Fruit fly (Drosophila melanogaster) whole organism, pupa: Measurements from ENCODE around the gene Usp32.

ENCODE experiments used
- CG10348 ChIP-seq: fragments of 200-800 bp; sonication (Bioruptor generic); IDR thresholded peaks from 2 replicates; pipeline ENCODE4 v1.3.6; 2022; ENCODE audit warnings: missing biosample characterization, missing genetic modification characterization
- CG12605 ChIP-seq: fragments of 200-800 bp; sonication (Bioruptor generic); IDR thresholded peaks from 2 replicates; pipeline ENCODE4 v1.3.6; 2022; ENCODE audit warnings: missing biosample characterization, missing genetic modification characterization
- CG13204 ChIP-seq: fragments of 200-800 bp; sonication (Bioruptor generic); optimal IDR thresholded peaks from 2 replicates; lab custom pipeline; 2018; ENCODE audit warnings: missing biosample characterization, mild to moderate bottlenecking, missing genetic modification characterization, moderate library complexity
- CG14655 ChIP-seq: fragments of 200-800 bp; sonication (Bioruptor generic); optimal IDR thresholded peaks from 3 replicates; lab custom pipeline; 2017; ENCODE audit warnings: mild to moderate bottlenecking, missing biosample characterization, missing genetic modification reagents, missing genetic modification characterization
- CG15710 ChIP-seq: fragments of 200-800 bp; sonication (Bioruptor generic); optimal IDR thresholded peaks from 2 replicates; lab custom pipeline; 2018; ENCODE audit warnings: missing biosample characterization, mild to moderate bottlenecking, missing genetic modification characterization, moderate library complexity
- CG17806 ChIP-seq: fragments of 200-800 bp; sonication (Bioruptor generic); optimal IDR thresholded peaks from 2 replicates; lab custom pipeline; 2018; ENCODE audit warnings: missing biosample characterization, mild to moderate bottlenecking, missing genetic modification characterization, moderate library complexity
- CG32121 ChIP-seq: fragments of 200-800 bp; sonication (Bioruptor generic); IDR thresholded peaks from 2 replicates; pipeline ENCODE4 v1.3.6; 2022; ENCODE audit warnings: missing biosample characterization, missing genetic modification characterization
- CG34367 ChIP-seq: fragments of 200-800 bp; sonication (Bioruptor generic); optimal IDR thresholded peaks from 2 replicates; lab custom pipeline; 2018; ENCODE audit warnings: missing biosample characterization, mild to moderate bottlenecking, missing genetic modification characterization
- CG4496 ChIP-seq: fragments of 200-800 bp; sonication (Bioruptor generic); IDR thresholded peaks from 3 replicates; pipeline ENCODE4 v1.3.6; 2022; ENCODE audit warnings: missing biosample characterization, missing genetic modification characterization
- CG8159 ChIP-seq: fragments of 200-800 bp; sonication (Bioruptor generic); optimal IDR thresholded peaks from 3 replicates; lab custom pipeline; 2018; ENCODE audit warnings: missing biosample characterization, mild to moderate bottlenecking, missing genetic modification characterization, moderate library complexity
- CG8301 ChIP-seq: fragments of 200-800 bp; sonication (Bioruptor generic); optimal IDR thresholded peaks from 2 replicates; lab custom pipeline; 2018; ENCODE audit warnings: missing biosample characterization, mild to moderate bottlenecking, missing genetic modification characterization
- CG9948 ChIP-seq: fragments of 200-800 bp; sonication (Bioruptor generic); optimal IDR thresholded peaks from 2 replicates; lab custom pipeline; 2018; ENCODE audit warnings: missing biosample characterization, mild to moderate bottlenecking, missing genetic modification characterization, moderate library complexity
- D1 ChIP-seq: fragments of 200-800 bp; sonication (Bioruptor generic); optimal IDR thresholded peaks from 2 replicates; lab custom pipeline; 2018; ENCODE audit warnings: missing biosample characterization, mild to moderate bottlenecking, missing genetic modification characterization, moderate library complexity
- EcR ChIP-seq: fragments of 200-800 bp; sonication (Bioruptor generic); optimal IDR thresholded peaks from 3 replicates; lab custom pipeline; 2019; ENCODE audit warnings: missing biosample characterization, missing genetic modification characterization, mild to moderate bottlenecking, moderate library complexity, missing genetic modification reagents
- Ets98B ChIP-seq: fragments of 200-800 bp; sonication (Bioruptor generic); IDR thresholded peaks from 2 replicates; pipeline ENCODE4 v1.3.6; 2022; ENCODE audit warnings: missing biosample characterization, missing genetic modification characterization
- Pif1A ChIP-seq: fragments of 200-800 bp; sonication (Bioruptor generic); optimal IDR thresholded peaks from 3 replicates; lab custom pipeline; 2016; ENCODE audit warnings: missing biosample characterization, missing genetic modification characterization
- Pif1B ChIP-seq: fragments of 200-800 bp; sonication (Bioruptor generic); optimal IDR thresholded peaks from 3 replicates; lab custom pipeline; 2016; ENCODE audit warnings: missing biosample characterization, missing genetic modification characterization
- Snoo ChIP-seq: fragments of 200-800 bp; sonication (Bioruptor generic); optimal IDR thresholded peaks from 3 replicates; lab custom pipeline; 2017; ENCODE audit warnings: missing biosample characterization, mild to moderate bottlenecking, missing genetic modification characterization, inconsistent platforms
- fd96Ca ChIP-seq: fragments of 200-800 bp; sonication (Bioruptor generic); IDR thresholded peaks from 3 replicates; pipeline ENCODE4 v1.3.6; 2022; ENCODE audit warnings: missing biosample characterization, missing genetic modification characterization
- gl ChIP-seq: fragments of 200-800 bp; sonication (Bioruptor generic); optimal IDR thresholded peaks from 2 replicates; lab custom pipeline; 2018; ENCODE audit warnings: missing biosample characterization, mild to moderate bottlenecking, missing genetic modification characterization
- rn ChIP-seq: fragments of 200-800 bp; sonication (Bioruptor generic); IDR thresholded peaks from 2 replicates; pipeline ENCODE4 v1.3.6; 2022; ENCODE audit warnings: missing biosample characterization, missing genetic modification characterization

Usp32 gene

DNA sequence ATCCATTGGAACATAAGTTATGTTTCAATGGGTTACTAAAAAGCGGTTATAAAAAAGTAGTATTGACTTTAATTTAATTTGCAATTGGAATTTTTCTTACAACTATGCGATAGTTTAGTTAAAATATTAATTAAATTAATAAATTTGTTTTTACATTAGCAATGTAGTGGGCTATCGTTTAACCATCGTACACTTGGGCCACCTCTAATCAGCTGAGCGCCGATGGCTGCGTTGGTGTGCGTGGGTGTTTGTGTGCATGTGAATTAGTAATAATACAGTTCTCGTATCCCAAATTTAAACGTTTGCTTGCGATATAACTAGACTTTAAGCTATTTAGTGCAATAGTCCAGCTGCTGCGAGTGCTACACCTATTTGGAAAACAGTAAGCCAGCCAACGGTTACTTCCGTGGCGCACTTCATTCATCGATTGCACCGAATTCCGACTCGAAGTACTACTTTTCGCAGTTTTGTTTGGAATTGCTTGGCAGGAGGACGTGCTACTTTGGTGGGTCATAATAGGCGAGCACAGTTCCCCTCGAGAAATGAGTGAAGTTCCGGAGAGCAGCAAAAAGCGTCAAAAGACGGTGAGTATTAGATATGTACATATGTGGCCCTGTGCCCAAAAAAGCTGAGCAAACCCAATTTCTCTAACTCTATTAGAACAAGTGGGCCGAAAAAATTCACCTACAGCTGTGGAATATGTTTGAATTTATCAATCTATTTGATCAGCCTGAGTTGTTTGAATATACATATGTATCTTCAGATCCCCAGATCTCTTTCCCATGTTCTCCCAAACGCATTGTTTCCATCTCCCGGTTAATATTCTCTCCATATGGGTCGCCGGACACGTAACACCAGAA, 25.7 kb upstream of the Usp32 start, which contains the start of gene Papss:
Gene Papss (plus strand): TSS at position 247 of the 860 bp plus-strand sequence.
- TF ChIP-seq CG4496 (GFP tag; lab: Robert Waterston, UW) (peak; percentile 13; the same call in 1 of the 3 replicates), CG14655 (GFP tag; lab: Kevin White, UChicago) (no peak), CG13204 (GFP tag; lab: Kevin White, UChicago) (no peak), CG12605 (GFP tag; lab: Robert Waterston, UW) (no peak), Ets98B (GFP tag; lab: Robert Waterston, UW) (peak; percentile 36; the same call in 1 of the 2 replicates)

DNA sequence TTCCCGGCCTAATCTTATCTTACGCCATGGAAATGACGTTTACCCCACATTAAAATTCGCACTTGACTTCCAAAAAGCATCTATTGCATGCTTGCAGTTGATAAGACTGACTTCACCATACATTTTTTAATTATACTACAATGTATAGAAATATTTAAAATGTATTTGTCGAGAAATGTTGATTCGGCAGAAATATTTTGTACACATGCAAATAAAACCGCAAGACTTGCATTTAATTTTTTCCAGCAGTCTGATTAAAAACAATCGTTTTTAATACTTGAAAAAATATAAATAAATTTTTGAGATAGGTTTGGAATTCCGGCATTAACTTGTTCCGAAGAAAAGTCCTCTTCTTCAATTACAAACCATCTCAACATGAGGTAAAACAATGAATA, 25.0 kb upstream of the Usp32 start:
- TF ChIP-seq CG10348 (GFP tag; lab: Robert Waterston, UW) (no peak), CG4496 (GFP tag; lab: Robert Waterston, UW) (no peak), CG12605 (GFP tag; lab: Robert Waterston, UW) (no peak), Pif1B (GFP tag; lab: Kevin White, UChicago) (no peak), CG34367 (tag; lab: Kevin White, UChicago) (no peak)
- TF ChIP-seq, all 21 proteins: peak for 0

DNA sequence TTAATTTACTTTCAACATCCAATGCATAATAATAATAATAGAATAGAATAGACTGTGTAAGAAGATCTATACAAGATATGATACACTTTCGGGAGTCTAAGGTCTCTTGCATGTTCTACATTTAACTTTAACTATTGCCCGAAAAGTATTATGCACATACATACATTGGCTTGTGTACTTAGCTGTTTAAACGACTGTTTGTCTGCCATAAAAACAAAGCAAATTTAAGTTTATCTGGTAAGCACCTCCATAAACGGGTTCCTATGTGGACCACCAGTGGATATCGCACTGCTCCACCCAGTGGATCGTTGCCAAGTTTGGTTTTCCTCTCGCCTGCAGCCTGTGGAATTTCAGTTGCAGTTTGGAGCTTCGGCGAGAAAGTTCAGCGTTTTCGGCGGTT, 24.0 kb upstream of the Usp32 start:
- TF ChIP-seq Ets98B (GFP tag; lab: Robert Waterston, UW) (0 out of 2 replicates have a peak, but pooled peaks have one; percentile 20), CG4496 (GFP tag; lab: Robert Waterston, UW) (no peak)

DNA sequence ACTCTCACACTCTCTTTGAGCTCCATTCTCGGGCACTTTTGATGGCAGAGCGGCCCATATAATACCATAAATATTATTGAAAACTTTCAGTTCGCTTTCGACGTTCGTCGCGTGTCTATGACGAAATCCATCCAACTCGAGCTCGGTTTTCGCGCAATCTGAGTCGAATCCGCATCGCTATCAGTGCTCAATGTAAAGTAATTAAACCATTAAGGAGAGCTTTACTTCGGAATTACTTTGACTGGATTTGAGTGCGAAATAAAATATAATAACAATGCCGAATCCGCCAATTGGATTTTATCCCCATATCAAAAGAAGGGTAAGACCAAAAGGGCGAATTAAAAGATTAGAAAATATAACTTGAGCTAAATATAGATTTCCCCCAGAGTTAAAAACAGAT, 22.9 kb upstream of the Usp32 start:
- no peak for TF ChIP-seq CG12605 (GFP tag; lab: Robert Waterston, UW)
- 0 out of 3 replicates have a peak, but pooled peaks have one; percentile 22 for TF ChIP-seq CG4496 (GFP tag; lab: Robert Waterston, UW)
- no peak for TF ChIP-seq CG15710 (tag; lab: Kevin White, UChicago)
- no peak for TF ChIP-seq CG32121 (GFP tag; lab: Robert Waterston, UW)
- no peak for TF ChIP-seq Ets98B (GFP tag; lab: Robert Waterston, UW)
- no peak for TF ChIP-seq EcR
- no peak for TF ChIP-seq CG8159 (tag; lab: Kevin White, UChicago)

DNA sequence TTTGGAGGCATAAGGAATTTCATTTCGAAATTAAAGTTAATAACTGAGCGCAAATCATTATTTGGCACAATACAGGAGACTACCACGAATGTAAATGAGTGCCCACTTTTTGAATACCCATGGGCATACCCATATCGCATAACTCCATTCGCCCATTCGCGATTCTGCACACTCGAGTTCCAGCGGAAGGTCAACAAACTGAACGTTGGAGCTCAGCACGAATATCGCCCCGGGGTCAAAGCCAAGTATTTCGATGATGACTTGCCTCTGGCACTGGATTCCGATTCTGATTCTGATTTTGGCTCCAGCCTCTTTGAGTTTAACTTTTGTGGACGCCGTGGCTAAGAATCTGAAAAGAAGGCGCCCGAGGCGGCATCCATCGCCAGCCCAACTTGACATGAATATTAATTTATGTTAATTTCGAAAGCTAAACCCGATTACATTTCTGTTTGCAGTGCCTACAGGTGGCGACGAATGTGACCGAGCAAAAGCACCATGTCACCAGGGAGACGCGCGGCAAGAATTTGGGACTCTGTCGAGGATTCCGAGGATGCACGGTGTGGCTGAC, 12.9 kb upstream of the Usp32 start:
- TF ChIP-seq fd96Ca (GFP tag; lab: Robert Waterston, UW) (no peak), Pif1A (GFP tag; lab: Kevin White, UChicago) (no peak), gl (no peak), EcR (peak; percentile 65), CG9948 (tag; lab: Kevin White, UChicago) (no peak), CG10348 (GFP tag; lab: Robert Waterston, UW) (no peak)

DNA sequence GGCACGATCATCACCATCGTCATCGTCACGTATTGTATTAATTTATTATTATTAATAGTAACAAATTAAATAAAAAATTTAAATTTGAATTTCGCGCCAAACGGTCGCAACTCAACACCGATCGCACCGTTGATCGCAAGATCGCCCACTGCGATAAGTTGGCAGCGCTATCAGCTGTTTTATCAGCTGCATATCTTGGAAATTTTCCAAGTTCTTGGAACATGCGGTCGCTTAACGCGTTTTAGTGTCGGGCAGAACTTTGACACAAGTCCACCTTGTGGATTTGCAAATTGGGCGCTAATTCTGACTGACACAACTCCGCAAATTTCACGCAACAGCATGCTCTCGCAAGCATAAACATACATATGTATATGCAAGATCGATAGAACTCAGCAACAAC, 9.7 kb upstream of the Usp32 start:
- TF ChIP-seq D1 = peak; percentile 23
- 0 out of 3 replicates have a peak, but pooled peaks have one; percentile 38 for TF ChIP-seq CG4496 (GFP tag; lab: Robert Waterston, UW)
- TF ChIP-seq CG10348 (GFP tag; lab: Robert Waterston, UW) = no peak
- no peak for TF ChIP-seq Pif1A (GFP tag; lab: Kevin White, UChicago)
- TF ChIP-seq Ets98B (GFP tag; lab: Robert Waterston, UW) = peak; percentile 23; the same call in 1 of the 2 replicates

DNA sequence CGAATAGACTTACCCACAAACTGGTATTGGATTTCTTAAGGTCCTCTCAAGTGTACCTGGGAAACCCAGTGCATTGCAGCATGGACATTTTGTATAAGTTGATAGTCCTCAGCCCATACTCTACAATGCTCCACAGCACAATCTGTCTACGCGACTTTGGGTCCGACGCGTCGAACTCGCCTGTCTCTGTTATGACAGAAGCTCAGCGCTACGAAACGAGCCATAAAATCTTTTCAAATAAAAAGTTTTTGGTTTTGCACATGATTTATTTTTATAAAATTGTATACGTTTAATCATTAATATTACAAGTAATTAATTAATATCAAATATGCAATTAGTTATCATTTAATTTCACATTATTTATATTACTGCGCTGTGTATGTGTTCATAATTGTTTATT, 3.7 kb upstream of the Usp32 start:
- no peak for TF ChIP-seq EcR

DNA sequence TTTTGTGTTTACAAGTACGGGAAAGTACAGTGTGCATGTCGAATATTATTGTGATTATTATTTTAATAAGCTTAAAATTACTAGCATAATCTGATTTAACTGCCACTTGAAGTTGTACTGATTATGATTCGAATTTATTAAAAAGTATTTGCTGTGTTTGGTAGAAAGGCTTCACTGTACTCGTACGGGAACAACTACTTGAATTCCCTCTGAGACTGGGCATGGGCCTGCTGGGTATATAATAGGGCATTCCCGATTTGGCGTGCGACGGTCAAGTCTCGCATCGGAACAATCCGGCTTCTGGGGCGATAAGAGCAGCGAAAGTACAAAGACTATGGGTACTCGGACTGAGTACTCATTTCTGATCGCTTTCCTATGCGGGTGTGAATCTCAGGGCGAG, 1.2 kb upstream of the Usp32 start:
- peak; percentile 31 for TF ChIP-seq Ets98B (GFP tag; lab: Robert Waterston, UW)
- TF ChIP-seq D1 = no peak
- no peak for TF ChIP-seq CG9948 (tag; lab: Kevin White, UChicago)
- TF ChIP-seq fd96Ca (GFP tag; lab: Robert Waterston, UW) = no peak
- TF ChIP-seq CG17806 (tag; lab: Kevin White, UChicago) = peak; percentile 25
- no peak for TF ChIP-seq CG14655 (GFP tag; lab: Kevin White, UChicago)
- no peak for TF ChIP-seq CG4496 (GFP tag; lab: Robert Waterston, UW)
- TF ChIP-seq CG15710 (tag; lab: Kevin White, UChicago) = no peak
- TF ChIP-seq CG10348 (GFP tag; lab: Robert Waterston, UW) = no peak
- peak; percentile 29 for TF ChIP-seq gl
- TF ChIP-seq CG34367 (tag; lab: Kevin White, UChicago) = no peak
- TF ChIP-seq Pif1B (GFP tag; lab: Kevin White, UChicago) = no peak
- TF ChIP-seq CG13204 (GFP tag; lab: Kevin White, UChicago) = no peak
- TF ChIP-seq CG32121 (GFP tag; lab: Robert Waterston, UW) = no peak
- no peak for TF ChIP-seq Snoo (tag; lab: Kevin White, UChicago)
- no peak for TF ChIP-seq EcR
- no peak for TF ChIP-seq CG12605 (GFP tag; lab: Robert Waterston, UW)
- no peak for TF ChIP-seq CG8159 (tag; lab: Kevin White, UChicago)
- no peak for TF ChIP-seq CG8301
- no peak for TF ChIP-seq rn (GFP tag; lab: Robert Waterston, UW)
- TF ChIP-seq Pif1A (GFP tag; lab: Kevin White, UChicago) = peak; percentile 1
